Fruit fly (Drosophila melanogaster) Kc167 (cell line): ENCODE data around the gene CG42556.

ENCODE experiments used
- Myc ChIP-seq: fragments of >200 bp; optimal IDR thresholded peaks from 2 replicates; lab custom pipeline; 2017; ENCODE audit warnings: missing external identifiers
- h ChIP-seq: fragments of >200 bp; optimal IDR thresholded peaks from 3 replicates; lab custom pipeline; 2018; ENCODE audit warnings: missing external identifiers
- insv ChIP-seq: fragments of >200 bp; optimal IDR thresholded peaks from 3 replicates; lab custom pipeline; 2018; ENCODE audit warnings: missing external identifiers
- psq ChIP-seq: fragments of >200 bp; optimal IDR thresholded peaks from 2 replicates; lab custom pipeline; 2017; ENCODE audit warnings: missing external identifiers
- ttk ChIP-seq: sonication (Bioruptor generic); optimal IDR thresholded peaks from 2 replicates; lab custom pipeline; 2017; ENCODE audit warnings: missing external identifiers

DNA sequence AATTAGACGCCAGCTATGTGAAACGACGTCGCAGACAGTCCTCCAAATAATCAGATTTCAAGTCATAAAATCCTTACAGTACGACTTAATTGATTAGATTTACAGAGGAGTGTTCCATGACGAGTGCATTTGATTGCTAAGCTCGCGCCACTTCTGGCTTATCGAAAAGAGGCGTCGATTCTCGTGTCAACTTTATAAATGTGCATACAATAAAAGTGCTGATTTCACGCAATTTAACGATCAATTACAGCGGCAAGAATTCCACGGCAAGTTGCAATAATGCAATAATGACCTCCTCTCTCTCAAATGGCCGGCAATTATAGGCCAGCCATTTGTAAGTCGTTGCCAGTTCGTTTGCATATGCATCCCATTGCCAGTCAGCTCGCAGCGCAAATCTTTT, 7.3 kb upstream of the CG42556 start:
- TF ChIP-seq psq (no peak), ttk (lab: Kevin White, UChicago) (no peak), insv (no peak), h (lab: Kevin White, UChicago) (no peak), Myc (lab: Kevin White, UChicago) (no peak)
